Worm (Caenorhabditis elegans) whole organism, young adult: Measurements from ENCODE around the gene T12B3.2.
"Not testable (repeated sequence)": the region's sequence is repeated elsewhere in the genome, so short reads cannot be mapped to it uniquely, and the experiment has no call there.

Experiments
- B0035.1 ChIP-seq: sonication (generic microtip); optimal IDR thresholded peaks from 2 replicates; lab custom pipeline; 2016; ENCODE audit warnings: missing genetic modification characterization, mild to moderate bottlenecking, missing compliant biosample characterization, missing genotype, missing genetic modification reagents
- K11D2.4 ChIP-seq: fragments of 200-800 bp; sonication (Bioruptor generic); IDR thresholded peaks from 2 replicates; pipeline ENCODE4 v1.3.6; 2022; ENCODE audit warnings: missing genetic modification reagents, missing genetic modification characterization, missing compliant biosample characterization
- Y56A3A.18 ChIP-seq: fragments of 200-800 bp; sonication (Bioruptor generic); IDR thresholded peaks from 2 replicates; pipeline ENCODE4 v1.3.6; 2022; ENCODE audit warnings: missing genetic modification reagents, missing genetic modification characterization, missing compliant biosample characterization
- Y95B8A.8 ChIP-seq: fragments of 200-800 bp; sonication (Bioruptor generic); IDR thresholded peaks from 2 replicates; pipeline ENCODE4 v1.3.6; 2022; ENCODE audit warnings: missing genetic modification reagents, missing genetic modification characterization, missing compliant biosample characterization
- ZK185.1 ChIP-seq: sonication (generic microtip); optimal IDR thresholded peaks from 2 replicates; lab custom pipeline; 2016; ENCODE audit warnings: mild to moderate bottlenecking, missing genetic modification characterization, missing compliant biosample characterization; ENCODE audit not compliant: poor library complexity, severe bottlenecking
- atf-7 ChIP-seq: sonication (generic microtip); optimal IDR thresholded peaks from 2 replicates; lab custom pipeline; 2017; ENCODE audit warnings: mild to moderate bottlenecking, missing genetic modification characterization, missing compliant biosample characterization
- athp-1 ChIP-seq: sonication (generic microtip); optimal IDR thresholded peaks from 2 replicates; lab custom pipeline; 2017; ENCODE audit warnings: mild to moderate bottlenecking, missing genetic modification characterization, missing compliant biosample characterization
- attf-6 ChIP-seq: fragments of 200-800 bp; sonication (Bioruptor generic); IDR thresholded peaks from 2 replicates; pipeline ENCODE4 v1.3.6; 2022; ENCODE audit warnings: missing genetic modification reagents, missing genetic modification characterization, missing compliant biosample characterization
- ceh-58 ChIP-seq: fragments of 200-800 bp; sonication (Bioruptor generic); IDR thresholded peaks from 2 replicates; pipeline ENCODE4 v1.3.6; 2022; ENCODE audit warnings: missing genetic modification characterization, missing compliant biosample characterization
- ceh-79 ChIP-seq: sonication (generic microtip); optimal IDR thresholded peaks from 2 replicates; lab custom pipeline; 2017; ENCODE audit warnings: mild to moderate bottlenecking, missing genetic modification characterization, missing compliant biosample characterization
- dpl-1 ChIP-seq: fragments of 150-350 bp; optimal IDR thresholded peaks from 2 replicates; lab custom pipeline; 2014; ENCODE audit warnings: missing biosample characterization, missing genetic modification reagents, missing genetic modification characterization
- efl-1 ChIP-seq: fragments of 150-350 bp; optimal IDR thresholded peaks from 2 replicates; lab custom pipeline; 2014; ENCODE audit warnings: missing biosample characterization, missing genetic modification reagents, missing genetic modification characterization
- ets-4 ChIP-seq: fragments of 200-800 bp; sonication (Bioruptor generic); optimal IDR thresholded peaks from 2 replicates; lab custom pipeline; 2018; ENCODE audit warnings: mild to moderate bottlenecking, missing genetic modification characterization, missing compliant biosample characterization
- gei-17 ChIP-seq: fragments of 200-800 bp; sonication (Bioruptor generic); optimal IDR thresholded peaks from 2 replicates; lab custom pipeline; 2018; ENCODE audit warnings: mild to moderate bottlenecking, missing genetic modification characterization, missing compliant biosample characterization
- hmg-1.2 ChIP-seq: fragments of 200-800 bp; sonication (Bioruptor generic); IDR thresholded peaks from 2 replicates; pipeline ENCODE4 v1.3.6; 2022; ENCODE audit warnings: missing genetic modification reagents, missing genetic modification characterization, missing compliant biosample characterization
- hsf-1 ChIP-seq: fragments of 200-800 bp; sonication (Bioruptor generic); IDR thresholded peaks from 2 replicates; pipeline ENCODE4 v1.3.6; 2022; ENCODE audit warnings: missing genetic modification reagents, missing genetic modification characterization, missing compliant biosample characterization
- lin-26 ChIP-seq: fragments of 200-800 bp; sonication (Bioruptor generic); IDR thresholded peaks from 2 replicates; pipeline ENCODE4 v1.3.6; 2022; ENCODE audit warnings: missing genetic modification reagents, missing genetic modification characterization, missing compliant biosample characterization
- lin-54 ChIP-seq: fragments of 200-800 bp; sonication (Bioruptor generic); optimal IDR thresholded peaks from 2 replicates; lab custom pipeline; 2018; ENCODE audit warnings: mild to moderate bottlenecking, missing genetic modification characterization, missing compliant biosample characterization
- lsl-1 ChIP-seq: fragments of 200-800 bp; sonication (Bioruptor generic); optimal IDR thresholded peaks from 2 replicates; lab custom pipeline; 2018; ENCODE audit warnings: mild to moderate bottlenecking, missing genetic modification characterization, moderate library complexity, missing compliant biosample characterization
- madf-3 ChIP-seq: fragments of 200-800 bp; sonication (Bioruptor generic); IDR thresholded peaks from 2 replicates; pipeline ENCODE4 v1.3.6; 2022; ENCODE audit warnings: missing genetic modification reagents, missing genetic modification characterization, missing compliant biosample characterization
- madf-6 ChIP-seq: fragments of 200-800 bp; sonication (Bioruptor generic); IDR thresholded peaks from 2 replicates; pipeline ENCODE4 v1.3.6; 2022; ENCODE audit warnings: missing genetic modification reagents, missing genetic modification characterization, missing compliant biosample characterization
- nhr-179 ChIP-seq: sonication (generic microtip); optimal IDR thresholded peaks from 2 replicates; lab custom pipeline; 2016; ENCODE audit warnings: mild to moderate bottlenecking, missing genetic modification characterization, missing compliant biosample characterization
- pbrm-1 ChIP-seq: fragments of 200-800 bp; sonication (Bioruptor generic); IDR thresholded peaks from 2 replicates; pipeline ENCODE4 v1.3.6; 2022; ENCODE audit warnings: missing genetic modification reagents, missing genetic modification characterization, missing compliant biosample characterization
- rpc-1 ChIP-seq, 2 experiments: fragments of 150-350 bp in 1 of 2; sonication (generic microtip) in 1 of 2; optimal IDR thresholded peaks; 2 replicates each; lab custom pipeline; 2014 to 2018; ENCODE audit warnings: missing biosample characterization in 1 of 2, missing genetic modification characterization in 1 of 2, missing genetic modification reagents in 1 of 2, missing genotype in 1 of 2
- sdz-38 ChIP-seq: sonication (generic microtip); optimal IDR thresholded peaks from 2 replicates; lab custom pipeline; 2016; ENCODE audit warnings: missing genotype, missing genetic modification characterization, missing compliant biosample characterization
- sea-2 ChIP-seq: fragments of 200-800 bp; sonication (Bioruptor generic); IDR thresholded peaks from 2 replicates; pipeline ENCODE4 v1.3.6; 2022; ENCODE audit warnings: missing genetic modification characterization, missing compliant biosample characterization
- snpc-1.1 ChIP-seq: sonication (generic microtip); optimal IDR thresholded peaks from 2 replicates; lab custom pipeline; 2017; ENCODE audit warnings: missing genetic modification characterization, mild to moderate bottlenecking, missing compliant biosample characterization, antibody characterized with exemption, moderate library complexity, missing genotype, missing genetic modification reagents; ENCODE audit not compliant: insufficient read depth
- zfh-2 ChIP-seq: fragments of 200-800 bp; sonication (Bioruptor generic); conservative IDR thresholded peaks from 2 replicates; pipeline ENCODE4 v1.3.6; 2022; ENCODE audit warnings: missing genetic modification reagents, missing genetic modification characterization, missing compliant biosample characterization
- zim-3 ChIP-seq: sonication (generic microtip); optimal IDR thresholded peaks from 2 replicates; lab custom pipeline; 2017; ENCODE audit warnings: mild to moderate bottlenecking, missing genetic modification characterization, moderate library complexity, missing compliant biosample characterization
- ztf-25 ChIP-seq: fragments of 200-800 bp; sonication (Bioruptor generic); IDR thresholded peaks from 2 replicates; pipeline ENCODE4 v1.3.6; 2022; ENCODE audit warnings: missing genetic modification reagents, missing genetic modification characterization, missing compliant biosample characterization
- ztf-28 ChIP-seq: fragments of 200-800 bp; sonication (Bioruptor generic); IDR thresholded peaks from 2 replicates; pipeline ENCODE4 v1.3.6; 2022; ENCODE audit warnings: missing genetic modification reagents, missing genetic modification characterization, missing compliant biosample characterization

The T12B3.2 gene

ce11 chrIV:7344020-7344419, 32.6 kb upstream of the T12B3.2 start (continued):
- TF ChIP-seq hsf-1 (GFP tag; lab: Robert Waterston, UW) (no peak), attf-6 (GFP tag; lab: Robert Waterston, UW) (0 out of 2 replicates have a peak, but pooled peaks have one; percentile 35), hmg-1.2 (peak; percentile 75), ets-4 (GFP tag; lab: Kevin White, UChicago) (peak; percentile 2), sdz-38 (tag; lab: Kevin White, UChicago) (no peak), efl-1 (GFP tag; lab: Kevin White, UChicago) (no peak), Y95B8A.8 (GFP tag; lab: Robert Waterston, UW) (0 out of 2 replicates have a peak, but pooled peaks have one; percentile 35), rpc-1 (optimal IDR thresholded peaks at IDR 0.05; lab: Kevin White, UChicago) (peak; percentile 81), rpc-1 (tag; optimal IDR thresholded peaks at IDR 0.05; lab: Kevin White, UChicago) (peak; percentile 86), athp-1 (tag; lab: Kevin White, UChicago) (peak; percentile 19), dpl-1 (GFP tag; lab: Kevin White, UChicago) (no peak), zim-3 (tag; lab: Kevin White, UChicago) (peak; percentile 24), ztf-25 (GFP tag; lab: Robert Waterston, UW) (0 out of 2 replicates have a peak, but pooled peaks have one; percentile 56), K11D2.4 (GFP tag; lab: Robert Waterston, UW) (no peak), sea-2 (GFP tag; lab: Robert Waterston, UW) (no peak), ZK185.1 (tag; lab: Kevin White, UChicago) (peak; percentile 31), Y56A3A.18 (GFP tag; lab: Robert Waterston, UW) (no peak), pbrm-1 (GFP tag; lab: Robert Waterston, UW) (0 out of 2 replicates have a peak, but pooled peaks have one; percentile 27)

- TF ChIP-seq ceh-79: no peak
- TF ChIP-seq ztf-25 (GFP tag; lab: Robert Waterston, UW): no peak
- TF ChIP-seq madf-6 (GFP tag; lab: Robert Waterston, UW): no peak
- TF ChIP-seq gei-17 (GFP tag; lab: Kevin White, UChicago): no peak
- no peak for TF ChIP-seq lin-26 (GFP tag; lab: Robert Waterston, UW)
- TF ChIP-seq ztf-28 (GFP tag; lab: Robert Waterston, UW): no peak
- no peak for TF ChIP-seq atf-7
- TF ChIP-seq sea-2 (GFP tag; lab: Robert Waterston, UW): no peak
- TF ChIP-seq lsl-1 (GFP tag; lab: Kevin White, UChicago): no peak
- TF ChIP-seq B0035.1: no peak
Observed at ce11 chrIV:7346751-7347150, 29.9 kb upstream of the T12B3.2 start, which contains the start of gene daf-42. Gene daf-42 (minus strand): TSS chrIV:7346851.

DNA sequence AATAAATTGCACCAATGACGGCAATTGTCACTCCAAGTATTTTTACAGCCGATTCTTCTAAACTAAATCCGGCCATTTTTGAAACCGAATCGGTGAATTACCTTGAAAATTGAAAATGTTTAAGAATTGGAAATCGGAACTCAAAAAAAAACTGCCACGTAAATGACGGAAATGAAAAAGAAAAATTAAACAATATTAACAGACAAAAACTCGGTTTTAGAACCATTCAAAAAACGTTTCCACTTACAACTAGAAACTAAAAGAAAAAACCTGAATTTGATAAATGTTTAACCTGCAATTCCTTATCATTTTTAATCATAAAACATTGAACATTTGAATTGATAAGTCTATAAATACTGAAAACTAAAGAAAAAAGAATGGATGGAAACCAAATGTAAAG, 11.6 kb upstream of the T12B3.2 start, which contains the start of gene Y40C5A.4:
Gene Y40C5A.4 (minus strand): TSS at position 101 of the 400 bp plus-strand sequence.
- TF ChIP-seq snpc-1.1 (tag; lab: Kevin White, UChicago); madf-6 (GFP tag; lab: Robert Waterston, UW); zfh-2 (GFP tag; lab: Robert Waterston, UW): not testable (repeated sequence)
- TF ChIP-seq, all 124 proteins: peak for 0; not testable (repeated sequence) for 124

- not testable (repeated sequence) for TF ChIP-seq lin-54 (GFP tag; lab: Kevin White, UChicago); nhr-179; ceh-58 (GFP tag; lab: Robert Waterston, UW)
- TF ChIP-seq, all 124 proteins: peak for 0; not testable (repeated sequence) for 124
Observed at ce11 chrIV:7374847-7375246, 1.8 kb upstream of the T12B3.2 start, which contains the start of gene T12B3.3. Gene T12B3.3 (plus strand): TSS chrIV:7375147.

DNA sequence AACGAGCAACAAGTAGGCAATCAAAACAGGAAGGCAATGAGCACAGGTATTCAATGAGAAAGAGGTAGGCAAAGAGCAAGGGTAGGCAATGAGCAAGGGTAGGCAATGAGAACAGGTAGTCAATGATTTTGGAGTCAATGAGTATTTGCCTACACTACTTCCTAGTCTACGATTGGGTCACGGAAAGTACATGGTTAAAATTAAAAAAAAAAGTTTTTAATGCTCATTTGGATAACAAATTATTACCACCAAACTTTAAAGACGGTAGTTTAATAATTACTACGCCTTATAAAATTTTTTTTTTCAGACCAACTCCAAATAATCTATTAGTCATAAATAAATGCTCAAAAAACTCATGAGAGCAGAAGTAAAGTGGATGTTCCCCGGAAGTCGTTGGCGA, 5.1 kb downstream of the T12B3.2 start, which contains the start of gene ptp-8:
Gene ptp-8 (plus strand): TSS at position 301 of the 400 bp plus-strand sequence.
- TF ChIP-seq madf-6 (GFP tag; lab: Robert Waterston, UW): no peak
- TF ChIP-seq lin-54 (GFP tag; lab: Kevin White, UChicago): no peak
- TF ChIP-seq madf-3: no peak
- TF ChIP-seq lsl-1 (GFP tag; lab: Kevin White, UChicago): no peak
